Worm (Caenorhabditis elegans): ENCODE results near the gene Y51A2B.2.

The Y51A2B.2 gene

ce11 chrV:18425544-18425943 lies 51.2 kb downstream of the Y51A2B.2 start, which contains the start of gene ZK262.19:
TSS of gene ZK262.19 (minus strand) at chrV:18425644.
- TF ChIP-seq unc-30 (tag; optimal IDR thresholded peaks at IDR 0.05) (no peak), vab-15 (tag; optimal IDR thresholded peaks at IDR 0.05) (no peak), swsn-7 (tag; optimal IDR thresholded peaks at IDR 0.05) (no peak), grh-1 (GFP tag; IDR thresholded peaks at IDR 0.05) (no peak), zip-4 (GFP tag; optimal IDR thresholded peaks at IDR 0.05) (no peak), unc-86 (tag; optimal IDR thresholded peaks at IDR 0.05) (no peak), pag-3 (tag; optimal IDR thresholded peaks at IDR 0.05; ENCODE audit: borderline replicate concordance, insufficient read depth) (no peak), xbp-1 (tag; optimal IDR thresholded peaks at IDR 0.05) (no peak), pax-3 (tag; optimal IDR thresholded peaks at IDR 0.05) (no peak)

DNA sequence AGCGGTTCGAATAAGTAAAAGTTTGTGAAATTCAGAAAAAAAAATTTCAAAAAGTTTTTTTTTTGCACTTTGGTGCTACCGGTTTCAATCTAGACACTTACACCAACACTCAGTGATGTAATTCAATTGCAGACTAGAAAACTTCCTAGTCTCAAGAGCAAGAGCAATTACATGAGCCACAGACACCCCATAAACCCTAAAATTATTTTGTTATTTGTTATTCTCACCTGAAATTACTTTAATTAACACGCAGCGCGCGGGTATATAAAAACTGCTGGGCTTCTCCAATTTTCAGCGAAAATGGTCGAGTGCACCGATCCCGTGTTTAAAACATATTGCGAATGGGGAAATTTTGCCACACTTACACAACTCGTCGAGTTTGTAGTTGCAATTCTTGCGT lies 52.0 kb downstream of the Y51A2B.2 start, which contains the start of gene srw-83:
TSS of gene srw-83 (plus strand) at position 301 of the 400 bp plus-strand sequence.
- TF ChIP-seq ceh-8 (GFP tag; optimal IDR thresholded peaks at IDR 0.05) (no peak), ceh-63 (GFP tag; optimal IDR thresholded peaks at IDR 0.05) (no peak), aha-1 (tag; optimal IDR thresholded peaks at IDR 0.05) (no peak), ceh-90 (tag; optimal IDR thresholded peaks at IDR 0.05) (no peak), tbx-2 (tag; optimal IDR thresholded peaks at IDR 0.05) (no peak), grh-1 (GFP tag; IDR thresholded peaks at IDR 0.05) (no peak)
